Worm (Caenorhabditis elegans) whole organism, L3 larva: ENCODE data around the gene C12D5.4.
"Not testable (repeated sequence)": the region's sequence is repeated elsewhere in the genome, so short reads cannot be mapped to it uniquely, and the experiment has no call there.

Experiments
- R02D3.7 ChIP-seq: fragments of 150-350 bp; optimal IDR thresholded peaks from 2 replicates; lab custom pipeline; 2014; ENCODE audit warnings: missing biosample characterization, missing genetic modification characterization
- ama-1 ChIP-seq: fragments of 150-350 bp; optimal IDR thresholded peaks from 2 replicates; lab custom pipeline; 2018
- ceh-16 ChIP-seq: sonication (generic microtip); optimal IDR thresholded peaks from 2 replicates; lab custom pipeline; 2017; ENCODE audit warnings: missing biosample characterization, missing genetic modification characterization
- egl-27 ChIP-seq: sonication (generic microtip); optimal IDR thresholded peaks from 4 replicates; lab custom pipeline; 2017; ENCODE audit warnings: missing biosample characterization, missing genetic modification reagents, missing genetic modification characterization
- elt-1 ChIP-seq: fragments of 150-350 bp; optimal IDR thresholded peaks from 2 replicates; lab custom pipeline; 2014; ENCODE audit warnings: missing biosample characterization, missing genetic modification characterization
- lin-39 ChIP-seq: fragments of 150-350 bp; optimal IDR thresholded peaks from 2 replicates; lab custom pipeline; 2018; ENCODE audit warnings: missing biosample characterization, missing genetic modification reagents, missing genetic modification characterization
- mdl-1 ChIP-seq: fragments of 150-350 bp; optimal IDR thresholded peaks from 2 replicates; lab custom pipeline; 2014; ENCODE audit warnings: missing biosample characterization, missing genetic modification characterization
- nhr-237 ChIP-seq: fragments of 150-350 bp; optimal IDR thresholded peaks from 2 replicates; lab custom pipeline; 2014; ENCODE audit warnings: missing biosample characterization, missing genetic modification characterization
- nhr-25 ChIP-seq: sonication (generic microtip); optimal IDR thresholded peaks from 2 replicates; lab custom pipeline; 2017; ENCODE audit warnings: missing biosample characterization, missing genetic modification characterization
- skn-1 ChIP-seq: fragments of 150-350 bp; optimal IDR thresholded peaks from 2 replicates; lab custom pipeline; 2014; ENCODE audit warnings: missing biosample characterization, missing genetic modification characterization
- tbx-2 ChIP-seq: sonication (generic microtip); optimal IDR thresholded peaks from 2 replicates; lab custom pipeline; 2016; ENCODE audit warnings: mild to moderate bottlenecking, missing genetic modification characterization, missing compliant biosample characterization
- unc-62 ChIP-seq: fragments of 150-350 bp; sonication (generic microtip); optimal IDR thresholded peaks from 4 replicates; lab custom pipeline; 2014; ENCODE audit warnings: missing biosample characterization, missing genetic modification reagents, missing genetic modification characterization
- ztf-11 ChIP-seq: fragments of 150-350 bp; optimal IDR thresholded peaks from 2 replicates; lab custom pipeline; 2014; ENCODE audit warnings: missing biosample characterization, missing genetic modification characterization

- TF ChIP-seq tbx-2 (tag; lab: Kevin White, UChicago); nhr-25 (tag; lab: Kevin White, UChicago); unc-62 (GFP tag; lab: Kevin White, UChicago); nhr-237; mdl-1 (tag; lab: Kevin White, UChicago); ama-1 (lab: Kevin White, UChicago); lin-39 (tag; lab: Kevin White, UChicago); R02D3.7 (tag; lab: Kevin White, UChicago); ceh-16 (tag; lab: Kevin White, UChicago); egl-27 (tag; lab: Kevin White, UChicago); ztf-11; elt-1; skn-1 (tag; lab: Kevin White, UChicago): not testable (repeated sequence)
Observed at ce11 chrV:7703536-7703935, 31.2 kb downstream of the C12D5.4 start, which contains the start of gene srsx-40.
